Fruit fly (Drosophila melanogaster): Measurements from ENCODE around the gene CG4511.

Gene CG4511

dm6 chr3R:10849515-10849973 lies 4.8 kb upstream of the CG4511 start, which contains the start of gene CG42394 (continued):
- TF ChIP-seq CG3847 (GFP tag; IDR thresholded peaks at IDR 0.05), result peak; percentile 87
- TF ChIP-seq CG12219 (GFP tag; optimal IDR thresholded peaks at IDR 0.05), result peak; percentile 85
- TF ChIP-seq Hsf (GFP tag; optimal IDR thresholded peaks at IDR 0.05), result peak; percentile 84
- TF ChIP-seq ac (GFP tag; optimal IDR thresholded peaks at IDR 0.05), result peak; percentile 90
- peak; percentile 12 for TF ChIP-seq wek (GFP tag; optimal IDR thresholded peaks at IDR 0.05)
- peak; percentile 44; the same call in 1 of the 2 replicates for TF ChIP-seq Scr (GFP tag; IDR thresholded peaks at IDR 0.05; ENCODE audit: partially characterized antibody)
- peak; percentile 95 for TF ChIP-seq cwo (GFP tag; optimal IDR thresholded peaks at IDR 0.05)
- peak; percentile 88 for TF ChIP-seq CG2889 (GFP tag; IDR thresholded peaks at IDR 0.05)
- TF ChIP-seq eyg (GFP tag; optimal IDR thresholded peaks at IDR 0.05), result no peak
- TF ChIP-seq Bdp1 (GFP tag; optimal IDR thresholded peaks at IDR 0.05), result peak; percentile 64
- TF ChIP-seq jigr1 (GFP tag; IDR thresholded peaks at IDR 0.05), result peak; percentile 21; the same call in 1 of the 3 replicates
- TF ChIP-seq Hmx (GFP tag; optimal IDR thresholded peaks at IDR 0.05), result no peak
- TF ChIP-seq CG8388 (GFP tag; optimal IDR thresholded peaks at IDR 0.05), result peak; percentile 91
- TF ChIP-seq row (GFP tag; IDR thresholded peaks at IDR 0.05), result peak; percentile 94
- TF ChIP-seq CG12942 (GFP tag; optimal IDR thresholded peaks at IDR 0.05), result peak; percentile 87
- no peak for TF ChIP-seq sc (optimal IDR thresholded peaks at IDR 0.05)
- peak; percentile 94 for TF ChIP-seq sc (GFP tag; optimal IDR thresholded peaks at IDR 0.05)
- TF ChIP-seq peb (GFP tag; IDR thresholded peaks at IDR 0.05), result peak; percentile 78
- TF ChIP-seq bsh (GFP tag; optimal IDR thresholded peaks at IDR 0.05), result peak; percentile 93 to 95
- peak; percentile 71 for TF ChIP-seq chn (GFP tag; optimal IDR thresholded peaks at IDR 0.05)
- TF ChIP-seq sisA (GFP tag; IDR thresholded peaks at IDR 0.05), result peak; percentile 89
- TF ChIP-seq Dp (GFP tag; optimal IDR thresholded peaks at IDR 0.05), result peak; percentile 5
- TF ChIP-seq CG4730 (GFP tag; IDR thresholded peaks at IDR 0.05), result peak; percentile 85
- TF ChIP-seq rib (GFP tag; IDR thresholded peaks at IDR 0.05), result peak; percentile 90
- TF ChIP-seq CG4617 (GFP tag; optimal IDR thresholded peaks at IDR 0.05; ENCODE audit: borderline replicate concordance), result peak; percentile 67
- TF ChIP-seq Gug (GFP tag; IDR thresholded peaks at IDR 0.05), result peak; percentile 84; the same call in 3 of the 4 replicates
- peak; percentile 98 for TF ChIP-seq nmo (GFP tag; optimal IDR thresholded peaks at IDR 0.05)
- peak; percentile 99 for TF ChIP-seq CG9727 (GFP tag; optimal IDR thresholded peaks at IDR 0.05)
- peak; percentile 97 for TF ChIP-seq Meics (GFP tag; optimal IDR thresholded peaks at IDR 0.05)
- peak; percentile 71 for TF ChIP-seq GATAe (GFP tag; conservative IDR thresholded peaks at IDR 0.05)
- peak; percentile 88 for TF ChIP-seq ap (GFP tag; IDR thresholded peaks at IDR 0.05)
- TF ChIP-seq Ets65A (GFP tag), result peak; percentile 65
- peak; percentile 85 for TF ChIP-seq wdn (GFP tag; IDR thresholded peaks at IDR 0.05)
- TF ChIP-seq CG1832 (GFP tag; optimal IDR thresholded peaks at IDR 0.05), result no peak
- TF ChIP-seq CG15269 (tag; optimal IDR thresholded peaks at IDR 0.05), result peak; percentile 94
- TF ChIP-seq CG17829 (tag; optimal IDR thresholded peaks at IDR 0.05), result peak; percentile 98
- no peak for TF ChIP-seq CG9876 (GFP tag; optimal IDR thresholded peaks at IDR 0.05)
- TF ChIP-seq kah (GFP tag; optimal IDR thresholded peaks at IDR 0.05), result peak; percentile 89
- TF ChIP-seq CG11398 (GFP tag; optimal IDR thresholded peaks at IDR 0.05), result peak; percentile 55
- peak; percentile 89 for TF ChIP-seq CG6654 (GFP tag; optimal IDR thresholded peaks at IDR 0.05)
- TF ChIP-seq Eip74EF (GFP tag; optimal IDR thresholded peaks at IDR 0.05), result peak in 1 of 2 experiments; percentile 94
- peak; percentile 88 for TF ChIP-seq CG6272 (GFP tag; IDR thresholded peaks at IDR 0.05)
- peak; percentile 97 for TF ChIP-seq bcd (GFP tag; optimal IDR thresholded peaks at IDR 0.05)
- peak; percentile 46 for TF ChIP-seq Elba2 (GFP tag; optimal IDR thresholded peaks at IDR 0.05)
- no peak for TF ChIP-seq CG4282 (GFP tag; optimal IDR thresholded peaks at IDR 0.05)
- TF ChIP-seq mld (GFP tag; IDR thresholded peaks at IDR 0.05; ENCODE audit: partially characterized antibody), result no peak
- TF ChIP-seq Abd-B (GFP tag; optimal IDR thresholded peaks at IDR 0.05), result peak; percentile 88
- TF ChIP-seq Adf1 (GFP tag; IDR thresholded peaks at IDR 0.05), result peak; percentile 82
- no peak for TF ChIP-seq grn (GFP tag; optimal IDR thresholded peaks at IDR 0.05)
- peak; percentile 85 for TF ChIP-seq kay (GFP tag; optimal IDR thresholded peaks at IDR 0.05)
- peak; percentile 95 for TF ChIP-seq trem (tag; optimal IDR thresholded peaks at IDR 0.05)

All from whole organism, embryonic.